Fruit fly (Drosophila melanogaster): ENCODE data around the gene CG12531.

CG12531 gene

dm6 chrX:19769821-19770519 lies 51.2 kb downstream of the CG12531 start (continued):
- TF ChIP-seq CG18011 (GFP tag; optimal IDR thresholded peaks at IDR 0.05) (no peak), CG11696 (GFP tag; IDR thresholded peaks at IDR 0.05) (no peak), lilli (GFP tag; optimal IDR thresholded peaks at IDR 0.05) (peak; percentile 46), sob (GFP tag; IDR thresholded peaks at IDR 0.05) (no peak), gro (GFP tag; optimal IDR thresholded peaks at IDR 0.05) (no peak), CG5180 (GFP tag; optimal IDR thresholded peaks at IDR 0.05) (no peak), sens-2 (GFP tag; IDR thresholded peaks at IDR 0.05) (no peak), pzg (GFP tag; optimal IDR thresholded peaks at IDR 0.05) (no peak), CG12236 (GFP tag; optimal IDR thresholded peaks at IDR 0.05) (peak; percentile 53), ro (GFP tag; IDR thresholded peaks at IDR 0.05) (0 out of 2 replicates have a peak, but pooled peaks have one; percentile 10), Awh (GFP tag; IDR thresholded peaks at IDR 0.05) (no peak), CG4730 (GFP tag; IDR thresholded peaks at IDR 0.05) (no peak), lov (optimal IDR thresholded peaks at IDR 0.05) (no peak), lov (GFP tag; IDR thresholded peaks at IDR 0.05) (no peak), E2f2 (GFP tag; IDR thresholded peaks at IDR 0.05) (no peak), Ets65A (GFP tag) (peak; percentile 74), CG9876 (GFP tag; optimal IDR thresholded peaks at IDR 0.05) (no peak), Oaz (GFP tag; IDR thresholded peaks at IDR 0.05) (no peak), psq (GFP tag; optimal IDR thresholded peaks at IDR 0.05) (peak; percentile 43), Ravus (GFP tag; IDR thresholded peaks at IDR 0.05) (no peak), sqz (GFP tag; optimal IDR thresholded peaks at IDR 0.05) (peak; percentile 28), wdn (GFP tag; IDR thresholded peaks at IDR 0.05) (no peak), CG17328 (GFP tag; IDR thresholded peaks at IDR 0.05) (peak; percentile 52), CG12104 (GFP tag; optimal IDR thresholded peaks at IDR 0.05) (no peak), CG10654 (GFP tag; optimal IDR thresholded peaks at IDR 0.05) (peak; percentile 6), bigmax (GFP tag; optimal IDR thresholded peaks at IDR 0.05) (no peak), Gug (GFP tag; IDR thresholded peaks at IDR 0.05) (no peak), CG16815 (GFP tag; optimal IDR thresholded peaks at IDR 0.05) (peak; percentile 45), CrebB (tag; optimal IDR thresholded peaks at IDR 0.05) (no peak), Dll (GFP tag; IDR thresholded peaks at IDR 0.05; ENCODE audit: partially characterized antibody) (no peak), p53 (GFP tag; optimal IDR thresholded peaks at IDR 0.05) (no peak), vfl (GFP tag; optimal IDR thresholded peaks at IDR 0.05) (no peak), CG13123 (GFP tag; optimal IDR thresholded peaks at IDR 0.05) (no peak), zen (tag; optimal IDR thresholded peaks at IDR 0.05) (peak; percentile 77), HmgD (GFP tag; optimal IDR thresholded peaks at IDR 0.05) (no peak), CG4424 (GFP tag; optimal IDR thresholded peaks at IDR 0.05) (peak; percentile 65), Rfx (GFP tag; IDR thresholded peaks at IDR 0.05) (no peak), lbe (GFP tag; optimal IDR thresholded peaks at IDR 0.05) (peak; percentile 21), CG8765 (GFP tag; IDR thresholded peaks at IDR 0.05) (no peak), lmd (GFP tag; IDR thresholded peaks at IDR 0.05) (0 out of 2 replicates have a peak, but pooled peaks have one; percentile 37), ranshi (GFP tag; IDR thresholded peaks at IDR 0.05) (peak; percentile 24; the same call in 1 of the 2 replicates), CG17359 (tag; optimal IDR thresholded peaks at IDR 0.05) (peak; percentile 32), sim (GFP tag; IDR thresholded peaks at IDR 0.05) (peak; percentile 48; the same call in 1 of the 2 replicates), onecut (GFP tag; IDR thresholded peaks at IDR 0.05) (peak; percentile 37; the same call in 1 of the 2 replicates), CG3407 (GFP tag; optimal IDR thresholded peaks at IDR 0.05) (peak; percentile 4), Med (GFP tag) (peak; percentile 78), cwo (GFP tag; optimal IDR thresholded peaks at IDR 0.05) (no peak), CoRest (tag; optimal IDR thresholded peaks at IDR 0.05) (peak; percentile 39), CG10543 (GFP tag; optimal IDR thresholded peaks at IDR 0.05) (no peak), cad (GFP tag; optimal IDR thresholded peaks at IDR 0.05) (no peak), bbx (GFP tag; IDR thresholded peaks at IDR 0.05; ENCODE audit: partially characterized antibody) (no peak)
